Worm (Caenorhabditis elegans) whole organism, L3 larva: ENCODE data around the gene asp-4.
A peak's percentile ranks its signal among the peaks of the same experiment; 100 is the strongest.

Experiments
- R02D3.7 ChIP-seq: fragments of 150-350 bp; optimal IDR thresholded peaks from 2 replicates; lab custom pipeline; 2014; ENCODE audit warnings: missing biosample characterization, missing genetic modification characterization
- ZK546.5 ChIP-seq: sonication (generic microtip); optimal IDR thresholded peaks from 2 replicates; lab custom pipeline; 2017; ENCODE audit warnings: missing biosample characterization, missing genetic modification characterization
- aly-2 ChIP-seq: fragments of 150-350 bp; optimal IDR thresholded peaks from 2 replicates; lab custom pipeline; 2014; ENCODE audit warnings: missing biosample characterization, missing genetic modification characterization
- ceh-28 ChIP-seq: fragments of 150-350 bp; optimal IDR thresholded peaks from 2 replicates; lab custom pipeline; 2014; ENCODE audit warnings: missing biosample characterization, missing genetic modification reagents, missing genetic modification characterization
- ceh-82 ChIP-seq: fragments of 150-350 bp; optimal IDR thresholded peaks from 2 replicates; lab custom pipeline; 2014; ENCODE audit warnings: missing biosample characterization, missing genetic modification characterization
- ceh-9 ChIP-seq: sonication (generic microtip); optimal IDR thresholded peaks from 2 replicates; lab custom pipeline; 2018; ENCODE audit warnings: missing biosample characterization, missing genetic modification characterization
- daf-12 ChIP-seq: fragments of 150-350 bp; optimal IDR thresholded peaks from 2 replicates; lab custom pipeline; 2014; ENCODE audit warnings: missing biosample characterization, missing genetic modification reagents, missing genetic modification characterization
- egl-27 ChIP-seq: sonication (generic microtip); optimal IDR thresholded peaks from 4 replicates; lab custom pipeline; 2017; ENCODE audit warnings: missing biosample characterization, missing genetic modification reagents, missing genetic modification characterization
- egl-5 ChIP-seq: fragments of 150-350 bp; optimal IDR thresholded peaks from 2 replicates; lab custom pipeline; 2017; ENCODE audit warnings: missing biosample characterization, missing genetic modification reagents, missing genetic modification characterization, inconsistent platforms
- elt-1 ChIP-seq: fragments of 150-350 bp; optimal IDR thresholded peaks from 2 replicates; lab custom pipeline; 2014; ENCODE audit warnings: missing biosample characterization, missing genetic modification characterization
- elt-2 ChIP-seq: sonication (generic microtip); optimal IDR thresholded peaks from 2 replicates; lab custom pipeline; 2016; ENCODE audit warnings: missing genetic modification reagents, mild to moderate bottlenecking, missing genetic modification characterization, missing compliant biosample characterization
- elt-3 ChIP-seq, 3 experiments: fragments of 150-350 bp in 1 of 3; sonication (generic microtip) in 2 of 3; optimal IDR thresholded peaks; 2 replicates in 2 of 3; 4 replicates in 1 of 3; lab custom pipeline; 2014 to 2017; ENCODE audit warnings: missing biosample characterization in 3 of 3, missing genetic modification characterization in 3 of 3
- eor-1 ChIP-seq, 2 experiments: fragments of 150-350 bp; optimal IDR thresholded peaks; 2 replicates each; lab custom pipeline; 2014 to 2018; ENCODE audit warnings: missing biosample characterization in 2 of 2, missing genetic modification characterization in 2 of 2
- fkh-10 ChIP-seq: sonication (generic microtip); optimal IDR thresholded peaks from 2 replicates; lab custom pipeline; 2017; ENCODE audit warnings: missing biosample characterization, missing genetic modification reagents, missing genetic modification characterization
- fos-1 ChIP-seq: fragments of 150-350 bp; optimal IDR thresholded peaks from 2 replicates; lab custom pipeline; 2014; ENCODE audit warnings: missing biosample characterization, missing genetic modification characterization
- hmg-11 ChIP-seq: sonication (generic microtip); optimal IDR thresholded peaks from 2 replicates; lab custom pipeline; 2016; ENCODE audit warnings: missing genetic modification characterization, missing compliant biosample characterization
- jun-1 ChIP-seq: fragments of 150-350 bp; optimal IDR thresholded peaks from 2 replicates; lab custom pipeline; 2014; ENCODE audit warnings: missing biosample characterization, missing genetic modification reagents, missing genetic modification characterization
- lin-15B ChIP-seq: fragments of 150-350 bp; optimal IDR thresholded peaks from 2 replicates; lab custom pipeline; 2014; ENCODE audit warnings: missing biosample characterization, missing genetic modification characterization
- lin-39 ChIP-seq: fragments of 150-350 bp; optimal IDR thresholded peaks from 2 replicates; lab custom pipeline; 2018; ENCODE audit warnings: missing biosample characterization, missing genetic modification reagents, missing genetic modification characterization
- lsy-12 ChIP-seq: sonication (generic microtip); optimal IDR thresholded peaks from 2 replicates; lab custom pipeline; 2016; ENCODE audit warnings: mild to moderate bottlenecking, missing genetic modification characterization, missing compliant biosample characterization
- mdl-1 ChIP-seq: fragments of 150-350 bp; optimal IDR thresholded peaks from 2 replicates; lab custom pipeline; 2014; ENCODE audit warnings: missing biosample characterization, missing genetic modification characterization
- nfya-1 ChIP-seq: sonication (generic microtip); optimal IDR thresholded peaks from 2 replicates; lab custom pipeline; 2017; ENCODE audit warnings: missing genetic modification characterization, mild to moderate bottlenecking, missing compliant biosample characterization, antibody characterized with exemption, moderate library complexity; ENCODE audit not compliant: insufficient read depth
- nhr-11 ChIP-seq: fragments of 150-350 bp; optimal IDR thresholded peaks from 2 replicates; lab custom pipeline; 2014; ENCODE audit warnings: missing biosample characterization, missing genetic modification characterization
- nhr-12 ChIP-seq: fragments of 150-350 bp; optimal IDR thresholded peaks from 2 replicates; lab custom pipeline; 2014; ENCODE audit warnings: missing biosample characterization, missing genetic modification characterization
- nhr-237 ChIP-seq: fragments of 150-350 bp; optimal IDR thresholded peaks from 2 replicates; lab custom pipeline; 2014; ENCODE audit warnings: missing biosample characterization, missing genetic modification characterization
- nhr-25 ChIP-seq: sonication (generic microtip); optimal IDR thresholded peaks from 2 replicates; lab custom pipeline; 2017; ENCODE audit warnings: missing biosample characterization, missing genetic modification characterization
- nhr-43 ChIP-seq: sonication (generic microtip); optimal IDR thresholded peaks from 2 replicates; lab custom pipeline; 2016; ENCODE audit warnings: mild to moderate bottlenecking, missing genetic modification characterization, missing compliant biosample characterization; ENCODE audit not compliant: poor library complexity, severe bottlenecking
- nhr-67 ChIP-seq: fragments of 150-350 bp; optimal IDR thresholded peaks from 2 replicates; lab custom pipeline; 2014; ENCODE audit warnings: missing biosample characterization, missing genetic modification characterization
- nhr-76 ChIP-seq: fragments of 150-350 bp; sonication (generic microtip); optimal IDR thresholded peaks from 5 replicates; lab custom pipeline; 2014; ENCODE audit warnings: missing biosample characterization, missing genetic modification characterization
- nhr-77 ChIP-seq: fragments of 150-350 bp; optimal IDR thresholded peaks from 2 replicates; lab custom pipeline; 2014; ENCODE audit warnings: missing biosample characterization, missing genetic modification characterization
- pha-4 ChIP-seq: fragments of 150-350 bp; optimal IDR thresholded peaks from 2 replicates; lab custom pipeline; 2014; ENCODE audit warnings: missing biosample characterization, missing genetic modification reagents, missing genetic modification characterization
- sea-2 ChIP-seq: fragments of 150-350 bp; sonication (generic microtip); optimal IDR thresholded peaks from 4 replicates; lab custom pipeline; 2014; ENCODE audit warnings: missing biosample characterization, missing genetic modification reagents, missing genetic modification characterization
- skn-1 ChIP-seq: fragments of 150-350 bp; optimal IDR thresholded peaks from 2 replicates; lab custom pipeline; 2014; ENCODE audit warnings: missing biosample characterization, missing genetic modification characterization
- snpc-4 ChIP-seq: fragments of 150-350 bp; optimal IDR thresholded peaks from 2 replicates; lab custom pipeline; 2014; ENCODE audit warnings: missing biosample characterization, missing genetic modification characterization
- unc-62 ChIP-seq: fragments of 150-350 bp; sonication (generic microtip); optimal IDR thresholded peaks from 4 replicates; lab custom pipeline; 2014; ENCODE audit warnings: missing biosample characterization, missing genetic modification reagents, missing genetic modification characterization
- zag-1 ChIP-seq: fragments of 150-350 bp; optimal IDR thresholded peaks from 2 replicates; lab custom pipeline; 2014; ENCODE audit warnings: missing biosample characterization, missing genetic modification characterization
- ztf-4 ChIP-seq: fragments of 150-350 bp; optimal IDR thresholded peaks from 2 replicates; lab custom pipeline; 2014; ENCODE audit warnings: missing biosample characterization, missing genetic modification characterization

asp-4 gene

DNA sequence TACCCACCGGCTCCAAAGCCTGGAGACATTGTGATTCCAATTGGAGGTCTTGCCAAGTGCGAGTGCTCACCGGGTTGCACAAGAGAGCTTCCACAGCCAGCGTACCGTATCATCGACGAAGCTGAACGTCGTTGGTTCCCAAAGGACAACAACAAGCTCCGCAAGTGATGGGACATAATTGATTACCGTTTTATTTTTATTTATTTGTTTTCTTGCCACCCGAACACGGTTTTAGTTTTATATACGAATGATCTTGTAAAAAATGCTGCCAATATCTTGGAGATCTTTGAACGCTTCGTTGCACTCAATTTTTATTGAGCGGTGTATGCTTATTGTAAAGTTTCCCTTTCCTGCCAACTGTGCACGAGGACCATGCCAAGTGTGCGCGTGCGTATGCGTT lies 16.9 kb upstream of the asp-4 start, which contains the start of gene K08H2.4:
Gene K08H2.4 (plus strand): TSS at position 301 of the 400 bp plus-strand sequence.
- TF ChIP-seq nhr-43 (tag; lab: Kevin White, UChicago) (no peak), aly-2 (no peak), egl-5 (tag; lab: Kevin White, UChicago) (no peak), eor-1 (tag; optimal IDR thresholded peaks at IDR 0.05; lab: Kevin White, UChicago) (no peak), egl-27 (no peak)

DNA sequence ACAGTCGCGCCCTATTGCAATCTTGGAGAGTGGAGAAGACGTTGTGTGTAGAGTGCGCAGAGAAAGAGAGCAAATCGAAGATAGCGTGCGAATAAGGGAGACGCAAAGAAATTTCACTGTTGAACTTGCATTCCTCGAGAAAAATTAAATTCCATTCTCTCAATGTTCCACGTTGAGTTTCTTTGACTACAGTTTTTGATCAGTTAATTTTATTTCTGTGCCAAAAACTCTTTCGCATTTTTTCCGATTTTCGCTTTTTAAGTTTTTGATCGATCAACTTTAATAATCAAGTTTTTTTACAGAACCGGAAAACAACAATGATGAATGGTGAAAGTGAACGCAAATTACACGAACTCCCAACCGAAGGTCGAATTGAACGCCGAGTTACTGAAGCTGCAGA lies 15.8 kb upstream of the asp-4 start, which contains the start of gene K08H2.3:
Gene K08H2.3 (plus strand): TSS at position 301 of the 400 bp plus-strand sequence.
- peak; percentile 22 for TF ChIP-seq lin-15B
- TF ChIP-seq fos-1 (tag; lab: Kevin White, UChicago), result no peak
- TF ChIP-seq nhr-43 (tag; lab: Kevin White, UChicago), result no peak
- TF ChIP-seq jun-1 (tag; lab: Kevin White, UChicago), result no peak
- TF ChIP-seq, all 47 proteins: peak for 1

DNA sequence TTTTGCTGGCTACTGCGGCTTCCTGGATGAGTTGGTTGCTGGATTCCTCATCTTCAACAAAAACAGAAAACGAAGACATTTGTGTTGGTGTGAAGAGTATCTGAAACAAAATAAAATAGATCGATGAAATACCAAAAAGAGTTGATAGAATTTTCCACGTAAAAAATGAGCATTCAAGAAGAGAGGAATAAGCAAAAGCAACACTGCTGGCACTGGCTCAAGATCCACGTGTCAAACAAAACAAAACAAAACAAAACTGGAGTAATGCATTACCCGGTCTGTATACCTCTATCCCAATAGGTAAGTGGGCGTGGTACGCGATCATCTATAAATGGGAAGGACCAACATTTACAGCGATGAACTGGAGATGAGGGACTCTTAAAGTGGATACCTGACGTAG lies 13.6 kb upstream of the asp-4 start, which contains the start of gene K08H2.2:
Gene K08H2.2 (minus strand): TSS at position 101 of the 400 bp plus-strand sequence.
- TF ChIP-seq nhr-76, result no peak
- no peak for TF ChIP-seq zag-1 (tag; lab: Kevin White, UChicago)

DNA sequence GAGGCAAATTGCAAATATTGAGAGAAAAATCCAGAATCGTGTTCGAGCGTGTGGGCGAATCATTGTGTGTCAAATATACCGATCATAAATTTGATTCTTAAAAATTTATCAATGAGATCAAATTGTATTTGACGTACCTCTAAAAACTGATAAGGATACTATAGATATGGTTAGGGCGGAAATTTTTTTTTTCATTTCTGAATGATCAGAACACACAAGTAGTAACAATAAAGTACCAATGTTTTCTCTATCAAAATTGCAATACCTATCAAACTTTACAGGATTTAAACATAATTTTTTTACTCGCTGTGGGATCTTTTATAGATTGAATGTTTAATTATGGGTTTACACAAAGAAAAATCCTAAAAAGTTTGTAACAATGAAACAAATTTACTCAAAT lies 11.0 kb upstream of the asp-4 start, which contains the start of gene bgnt-1.5:
Gene bgnt-1.5 (minus strand): TSS at position 101 of the 400 bp plus-strand sequence.
- TF ChIP-seq ceh-28 (tag; lab: Kevin White, UChicago) (no peak), lin-39 (tag; lab: Kevin White, UChicago) (no peak), nhr-76 (no peak), egl-5 (tag; lab: Kevin White, UChicago) (no peak), nhr-67 (tag; lab: Kevin White, UChicago) (no peak), elt-1 (tag; lab: Kevin White, UChicago) (no peak), fkh-10 (GFP tag; lab: Kevin White, UChicago) (no peak), daf-12 (tag; lab: Kevin White, UChicago) (no peak), R02D3.7 (tag; lab: Kevin White, UChicago) (no peak)

DNA sequence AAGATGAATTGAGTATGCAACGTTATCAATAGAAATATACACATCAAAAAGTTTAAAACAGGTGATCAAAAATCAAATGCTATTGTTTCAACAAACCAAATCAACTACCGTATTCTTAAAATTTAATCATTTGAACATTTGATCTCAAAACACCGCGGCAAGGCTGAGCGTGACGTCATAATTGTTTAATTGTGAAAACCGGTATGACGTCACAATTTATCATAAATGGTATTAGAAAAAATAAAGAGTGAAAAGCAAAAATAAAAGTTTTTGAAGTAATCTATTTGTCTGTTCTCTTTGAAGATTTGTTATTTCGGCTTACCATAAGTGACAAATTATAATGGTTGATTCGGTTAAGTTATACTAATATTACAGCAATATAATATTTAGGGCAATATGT lies 6.5 kb upstream of the asp-4 start:
- TF ChIP-seq nhr-11 (tag; lab: Kevin White, UChicago) (no peak), nhr-25 (tag; lab: Kevin White, UChicago) (no peak), nhr-237 (no peak), snpc-4 (tag; lab: Kevin White, UChicago) (no peak), lin-39 (tag; lab: Kevin White, UChicago) (no peak), pha-4 (tag; lab: Kevin White, UChicago) (no peak), lin-15B (no peak), egl-27 (no peak), hmg-11 (no peak), jun-1 (tag; lab: Kevin White, UChicago) (no peak), fkh-10 (GFP tag; lab: Kevin White, UChicago) (no peak), fos-1 (tag; lab: Kevin White, UChicago) (no peak), lsy-12 (no peak), ceh-82 (no peak)

DNA sequence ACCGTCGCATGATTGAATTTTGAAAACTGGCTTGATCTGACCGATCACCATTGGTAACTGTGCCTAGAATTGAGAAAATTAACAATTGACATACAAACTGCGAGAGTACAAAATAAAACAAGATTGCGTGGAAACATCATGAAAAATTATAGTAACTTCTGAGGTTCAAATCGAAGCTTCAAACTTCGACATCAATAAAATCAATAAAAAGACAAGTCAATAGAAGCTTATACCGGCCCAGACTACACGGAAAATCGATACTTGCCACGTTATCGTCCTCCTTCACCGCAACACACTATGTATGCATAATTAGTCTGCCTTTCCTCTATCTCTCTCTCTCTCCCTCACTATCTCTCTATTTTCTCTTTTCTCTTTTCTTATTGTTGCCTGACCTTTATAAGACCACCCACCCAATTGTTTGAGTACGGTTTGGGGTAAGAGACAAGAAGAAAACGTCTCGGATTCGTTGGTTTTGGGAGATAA lies 5.4 kb upstream of the asp-4 start, which contains the start of gene skr-21:
Gene skr-21 (minus strand): TSS at position 51 of the 483 bp plus-strand sequence.
- TF ChIP-seq sea-2 (GFP tag; lab: Kevin White, UChicago), result no peak
- TF ChIP-seq elt-3 (tag; optimal IDR thresholded peaks at IDR 0.05; lab: Kevin White, UChicago), result no peak
- no peak for TF ChIP-seq nhr-76
- no peak for TF ChIP-seq skn-1 (tag; lab: Kevin White, UChicago)
- TF ChIP-seq ceh-9, result no peak
- no peak for TF ChIP-seq ztf-4 (tag; lab: Kevin White, UChicago)
- no peak for TF ChIP-seq ZK546.5 (tag; lab: Kevin White, UChicago)
- no peak for TF ChIP-seq mdl-1 (tag; lab: Kevin White, UChicago)
- TF ChIP-seq nhr-12 (tag; lab: Kevin White, UChicago), result no peak
- TF ChIP-seq eor-1 (tag; optimal IDR thresholded peaks at IDR 0.05; lab: Kevin White, UChicago), result no peak
- TF ChIP-seq jun-1 (tag; lab: Kevin White, UChicago), result no peak
- peak; percentile 11 for TF ChIP-seq nhr-25 (tag; lab: Kevin White, UChicago)
- TF ChIP-seq nhr-67 (tag; lab: Kevin White, UChicago), result no peak
- TF ChIP-seq elt-2 (tag; lab: Kevin White, UChicago), result peak; percentile 1
- no peak for TF ChIP-seq zag-1 (tag; lab: Kevin White, UChicago)
- no peak for TF ChIP-seq daf-12 (tag; lab: Kevin White, UChicago)
- TF ChIP-seq ceh-28 (tag; lab: Kevin White, UChicago), result peak; percentile 64
- TF ChIP-seq nhr-77 (tag; lab: Kevin White, UChicago), result no peak
- TF ChIP-seq ceh-82, result no peak
- no peak for TF ChIP-seq nfya-1 (tag; lab: Kevin White, UChicago)
- TF ChIP-seq unc-62, result no peak
